Fruit fly (Drosophila melanogaster) whole organism, larva: ENCODE measurements around the gene CG7542.

Experiments
- noc ChIP-seq: fragments of 200-800 bp; sonication (Bioruptor generic); optimal IDR thresholded peaks from 3 replicates; lab custom pipeline; 2019; ENCODE audit warnings: missing biosample characterization, mild to moderate bottlenecking, missing genetic modification characterization, moderate library complexity

Gene CG7542

DNA sequence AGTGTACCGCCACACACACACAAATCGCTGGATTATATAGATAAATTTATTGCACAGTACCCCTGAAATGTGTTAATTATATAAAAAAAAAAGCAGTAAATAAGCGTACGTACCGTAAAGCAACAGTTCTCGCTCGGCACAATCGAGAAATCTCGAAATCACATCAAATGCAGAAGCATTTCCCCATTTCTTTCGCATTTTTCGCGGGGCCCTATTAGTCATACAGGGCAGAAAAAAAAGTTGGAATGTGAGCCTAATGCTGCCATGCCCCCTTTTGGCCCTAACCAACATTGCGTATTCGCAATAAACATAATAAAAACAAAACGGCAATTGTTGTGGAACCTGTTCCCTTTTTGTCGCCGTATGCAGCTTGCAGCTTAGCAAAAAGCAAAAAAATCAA lies 15.9 kb upstream of the CG7542 start:
- no peak for TF ChIP-seq noc (tag; lab: Kevin White, UChicago)

DNA sequence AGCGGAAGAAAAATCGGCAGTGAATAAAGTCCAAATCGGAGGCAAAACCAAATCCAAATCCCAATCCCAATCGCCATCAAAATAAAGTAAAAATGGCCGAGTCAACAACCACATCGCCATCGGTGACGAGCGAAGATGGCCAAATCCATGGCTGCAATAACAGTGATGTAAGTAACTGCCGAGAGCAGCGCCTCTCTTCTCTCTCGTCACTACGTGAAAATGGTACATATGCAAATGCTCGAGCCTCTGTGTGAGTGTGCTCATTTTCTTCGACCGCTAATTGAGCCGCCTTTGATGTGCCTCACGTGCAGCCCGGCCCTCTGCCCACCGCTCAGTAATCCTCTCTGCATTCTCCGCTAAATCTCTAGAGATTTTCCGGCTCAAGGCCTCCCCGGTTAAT lies 15.2 kb upstream of the CG7542 start:
- TF ChIP-seq noc (tag; lab: Kevin White, UChicago): no peak

DNA sequence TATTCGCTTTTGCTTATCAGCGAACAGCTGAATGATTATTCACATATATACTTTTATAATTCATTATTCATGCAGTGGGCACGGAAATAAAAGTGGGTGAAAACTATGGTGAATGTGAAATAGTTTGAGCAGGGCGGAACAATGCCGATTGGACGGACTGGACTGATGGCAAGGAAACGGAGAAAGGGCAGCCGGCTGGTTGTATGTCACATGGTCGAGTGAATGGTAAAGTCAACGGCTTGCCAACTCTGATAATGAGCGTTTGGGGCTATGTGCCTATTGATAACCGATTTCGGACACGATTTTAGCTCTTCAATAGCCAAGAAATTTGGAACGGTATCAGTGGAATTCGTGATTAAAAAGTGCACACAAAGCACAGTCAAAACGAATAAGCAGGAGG lies 13.9 kb upstream of the CG7542 start:
- no peak for TF ChIP-seq noc (tag; lab: Kevin White, UChicago)

DNA sequence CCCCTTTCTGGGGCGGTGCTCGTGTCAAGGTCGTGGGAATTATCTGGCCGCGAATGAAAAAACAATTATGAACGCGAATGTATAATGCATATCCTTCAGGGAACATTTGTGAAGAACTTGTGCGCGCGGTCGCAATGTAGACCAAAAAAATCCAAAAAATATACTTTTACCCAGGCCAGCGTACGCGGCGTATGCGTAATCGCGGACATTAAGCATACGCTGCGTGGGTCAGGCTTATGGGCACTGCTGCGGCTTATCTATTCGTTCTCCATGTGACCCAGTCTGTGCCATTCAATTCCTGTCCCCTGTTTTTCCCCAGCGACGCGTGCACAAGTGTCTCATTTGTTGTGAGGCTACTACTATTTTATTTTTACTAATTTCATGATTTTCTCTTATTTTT lies 11.4 kb upstream of the CG7542 start:
- no peak for TF ChIP-seq noc (tag; lab: Kevin White, UChicago)

DNA sequence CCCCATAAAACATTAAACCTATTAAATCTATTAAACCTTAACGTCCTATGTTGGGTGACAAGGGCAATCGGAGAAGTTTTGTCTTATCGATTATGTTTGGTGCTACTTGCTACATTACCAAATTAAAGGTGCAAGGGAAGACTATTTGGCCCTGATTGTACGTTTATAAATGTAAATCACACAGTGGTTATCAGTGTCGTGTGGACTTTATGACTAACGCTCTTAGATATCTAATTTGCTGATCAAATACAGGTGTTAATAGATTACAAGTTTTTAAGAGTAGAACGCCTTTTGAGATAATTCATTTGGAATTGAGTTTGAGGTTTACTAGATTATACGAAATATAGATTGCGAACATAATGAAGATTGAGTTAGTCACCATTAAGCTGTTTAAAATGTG lies 10.7 kb upstream of the CG7542 start:
- no peak for TF ChIP-seq noc (tag; lab: Kevin White, UChicago)

DNA sequence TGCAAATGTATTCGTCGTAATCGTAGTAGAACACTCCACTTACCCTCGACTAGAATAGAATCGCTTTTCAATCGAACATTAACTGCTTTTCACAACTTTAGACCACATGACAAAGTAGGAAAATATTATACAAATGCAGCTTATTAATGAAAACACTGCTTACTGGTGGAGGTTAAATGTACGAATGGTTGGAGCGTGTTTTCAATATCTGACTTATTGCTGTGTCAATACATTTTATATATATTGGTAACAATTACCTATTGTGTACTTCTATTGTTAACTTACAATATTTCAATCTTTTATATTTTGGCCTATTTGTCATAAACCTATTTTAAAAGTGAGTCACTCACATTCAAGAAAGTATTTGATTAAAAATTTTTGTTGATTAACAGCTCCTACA lies 9.6 kb upstream of the CG7542 start:
- TF ChIP-seq noc (tag; lab: Kevin White, UChicago): no peak

DNA sequence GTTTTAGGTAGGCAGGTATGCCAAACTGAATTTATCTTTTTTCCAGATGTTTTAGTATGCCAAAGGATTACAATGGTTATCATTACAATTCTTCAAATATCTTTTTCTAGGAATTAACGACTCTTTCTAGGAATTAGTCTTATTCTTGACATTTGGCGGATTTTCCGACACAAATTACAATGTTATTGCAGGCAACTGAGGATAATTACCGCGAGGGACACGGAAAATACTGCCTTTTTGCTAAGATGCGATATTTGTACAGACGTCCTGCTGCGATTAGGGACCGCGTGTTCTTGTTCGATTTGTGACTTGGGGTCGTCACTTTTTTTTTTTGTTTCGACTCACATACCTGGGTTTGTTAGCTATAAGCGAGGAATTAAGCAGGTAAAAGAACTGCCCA lies 6.2 kb downstream of the CG7542 start:
- no peak for TF ChIP-seq noc (tag; lab: Kevin White, UChicago)

DNA sequence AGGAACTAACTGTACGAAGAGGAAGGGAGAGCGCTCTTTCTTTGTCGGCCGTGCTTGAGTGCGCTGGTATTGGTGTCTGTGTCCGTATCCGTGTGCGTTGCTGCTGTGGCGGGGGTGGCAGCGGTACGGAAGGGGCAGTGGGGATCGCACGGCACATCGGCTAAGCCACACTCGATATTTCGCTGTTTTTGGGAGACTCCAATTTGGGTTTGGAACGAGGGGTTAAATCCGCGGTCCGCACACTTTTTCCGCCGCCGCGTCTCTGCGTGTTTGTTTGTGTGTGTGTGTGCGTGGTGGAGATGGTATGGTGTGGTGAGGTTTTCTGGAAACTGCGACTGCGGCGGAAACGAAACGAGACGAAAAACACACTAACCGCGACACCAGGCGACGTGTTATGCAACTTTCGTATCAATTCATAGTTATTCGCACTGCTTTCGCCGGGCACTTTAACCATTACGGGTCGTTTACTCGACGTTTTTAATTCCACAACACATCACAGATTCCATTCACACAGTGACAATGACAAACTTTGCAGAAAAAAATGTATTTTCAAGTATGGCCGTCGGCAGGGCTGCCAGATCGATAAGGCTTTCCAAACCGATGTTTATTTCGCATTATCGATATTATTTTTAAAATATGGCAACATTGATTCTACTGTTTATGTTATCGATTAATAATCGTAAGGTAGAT lies 7.7 kb downstream of the CG7542 start, which contains the start of gene CycT:
CycT (minus strand) TSS at position 574 of the 690 bp plus-strand sequence.
- TF ChIP-seq noc (tag; lab: Kevin White, UChicago): peak; percentile 53

DNA sequence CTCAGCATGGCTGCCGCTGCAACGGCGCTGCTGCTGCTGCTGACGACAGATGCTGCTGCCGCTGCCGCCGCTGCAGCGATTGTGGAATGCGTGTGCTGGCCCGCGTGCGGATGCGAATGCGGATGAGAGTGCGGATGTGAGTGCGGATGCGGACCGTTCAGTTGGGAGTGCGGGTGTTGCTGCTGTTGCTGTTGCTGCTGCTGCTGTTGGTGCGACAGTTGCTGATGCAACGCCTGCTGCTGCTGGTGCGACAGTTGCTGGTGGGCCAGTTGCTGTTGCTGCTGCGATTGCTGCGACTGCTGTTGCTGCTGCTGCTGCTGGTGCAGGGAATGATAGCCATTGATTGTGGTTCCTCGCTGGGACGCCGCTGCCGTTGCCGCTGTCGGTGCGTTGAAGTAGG lies 12.6 kb downstream of the CG7542 start:
- TF ChIP-seq noc (tag; lab: Kevin White, UChicago): no peak

DNA sequence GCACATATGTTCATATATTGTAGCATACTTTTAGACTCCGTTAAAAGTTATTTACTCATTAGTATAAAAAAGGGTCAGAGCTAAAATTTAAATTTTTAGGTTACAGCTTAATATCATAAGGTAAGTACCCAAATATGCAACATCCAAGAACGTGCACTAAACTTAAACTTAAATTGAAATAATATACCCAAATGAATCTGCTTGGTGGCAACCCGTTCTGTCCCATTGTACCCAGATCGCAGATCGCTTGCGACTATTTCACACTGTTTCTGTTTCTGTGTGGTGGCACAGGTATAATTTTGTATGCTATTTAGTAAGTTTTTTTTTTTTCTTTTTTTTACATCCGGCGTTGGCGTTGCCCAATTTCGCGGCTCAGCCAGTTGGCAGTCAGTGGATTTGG lies 13.5 kb downstream of the CG7542 start:
- TF ChIP-seq noc (tag; lab: Kevin White, UChicago): no peak

DNA sequence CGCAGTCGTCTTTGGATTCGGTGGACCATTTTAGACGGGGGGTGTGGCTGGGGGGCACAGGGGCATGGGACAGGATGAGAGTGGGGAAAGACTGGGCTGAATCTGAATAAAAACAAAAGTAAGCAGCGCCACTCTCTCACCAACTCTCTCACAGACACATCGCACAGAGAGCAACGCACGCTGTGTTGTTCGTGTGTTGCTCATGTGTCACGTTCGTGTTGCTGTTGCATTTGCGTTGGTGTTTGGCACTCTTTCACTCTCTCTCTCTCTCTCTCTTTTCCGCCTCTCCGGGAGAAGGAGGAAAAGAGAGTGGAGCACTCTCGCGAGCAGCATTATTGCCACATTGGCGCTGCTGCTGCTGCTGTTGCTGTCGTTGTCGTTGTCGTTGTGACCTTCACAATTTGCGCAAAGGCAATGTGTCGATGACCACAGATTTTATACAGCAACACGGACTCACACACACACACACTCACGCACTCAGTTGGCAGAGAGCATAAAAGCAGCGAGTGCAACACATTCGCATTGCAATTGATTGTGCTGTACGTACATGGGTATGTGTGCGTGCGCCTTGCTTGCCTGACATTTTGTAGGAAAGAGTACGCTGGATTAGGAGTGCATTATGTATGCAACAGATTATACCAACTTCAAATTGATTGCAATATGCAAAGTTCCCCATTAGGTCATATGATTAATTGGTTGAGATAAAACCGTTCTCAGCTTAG lies 14.1 kb downstream of the CG7542 start:
- TF ChIP-seq noc (tag; lab: Kevin White, UChicago): no peak

DNA sequence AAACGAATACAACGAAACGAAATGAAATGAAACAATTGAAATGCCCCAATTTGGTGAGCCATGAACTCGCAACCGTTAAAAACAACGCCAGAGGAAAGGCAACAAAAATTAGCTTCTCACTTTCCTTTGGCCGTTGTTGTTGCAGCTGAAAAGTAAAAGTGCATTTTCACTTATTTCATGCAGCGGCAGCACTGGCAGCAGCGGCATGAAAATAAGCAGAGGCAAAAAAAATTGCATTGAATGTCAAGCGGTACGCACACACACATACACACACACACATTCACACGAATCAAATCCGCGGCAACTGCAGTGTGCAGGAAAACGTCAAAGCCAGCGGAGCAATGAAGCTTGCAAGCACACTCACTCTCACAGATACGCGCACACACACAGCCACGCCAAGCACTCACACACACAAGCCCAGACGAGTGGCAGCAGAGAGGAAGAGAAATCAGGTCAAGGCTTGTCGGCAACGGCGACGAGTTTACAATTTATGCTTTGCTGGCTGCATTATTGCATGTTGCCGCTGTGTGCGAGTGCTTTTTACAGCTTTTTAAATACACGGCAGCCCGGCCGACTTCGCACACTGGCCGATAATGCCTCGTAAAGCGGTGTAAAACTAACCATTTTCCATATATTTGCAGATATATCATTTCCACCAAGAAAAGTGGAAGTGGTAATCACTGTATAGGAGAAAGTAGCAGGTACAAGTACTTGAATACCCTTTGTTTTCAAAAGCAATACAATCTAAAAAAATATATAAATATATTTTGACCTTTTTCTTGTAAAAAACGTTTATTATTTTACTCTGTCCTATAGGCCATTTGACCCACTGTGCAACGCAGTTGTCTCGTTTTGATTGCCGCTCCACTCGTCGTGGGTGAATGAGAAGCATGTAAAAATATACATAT lies 17.0 kb downstream of the CG7542 start:
- TF ChIP-seq noc (tag; lab: Kevin White, UChicago): no peak

DNA sequence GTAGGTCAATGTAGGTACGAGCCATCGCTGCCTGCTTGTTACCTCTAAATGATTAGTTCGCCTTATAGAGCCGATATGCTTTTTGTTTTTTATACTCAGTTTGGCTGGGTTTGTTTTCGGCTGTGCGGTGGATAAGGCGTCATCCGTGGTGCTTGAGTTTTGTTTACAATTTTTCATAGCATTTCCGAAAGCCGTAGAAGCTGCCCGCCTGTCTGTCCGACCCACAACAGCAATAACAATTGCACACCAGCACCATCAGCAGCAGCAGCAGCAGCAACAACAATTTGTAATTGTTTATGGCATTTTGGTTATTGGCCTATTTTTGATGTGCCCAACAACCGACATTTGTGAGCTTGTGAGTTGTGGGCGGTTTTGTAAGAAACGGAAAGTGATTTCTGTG lies 19.1 kb downstream of the CG7542 start:
- TF ChIP-seq noc (tag; lab: Kevin White, UChicago): no peak

DNA sequence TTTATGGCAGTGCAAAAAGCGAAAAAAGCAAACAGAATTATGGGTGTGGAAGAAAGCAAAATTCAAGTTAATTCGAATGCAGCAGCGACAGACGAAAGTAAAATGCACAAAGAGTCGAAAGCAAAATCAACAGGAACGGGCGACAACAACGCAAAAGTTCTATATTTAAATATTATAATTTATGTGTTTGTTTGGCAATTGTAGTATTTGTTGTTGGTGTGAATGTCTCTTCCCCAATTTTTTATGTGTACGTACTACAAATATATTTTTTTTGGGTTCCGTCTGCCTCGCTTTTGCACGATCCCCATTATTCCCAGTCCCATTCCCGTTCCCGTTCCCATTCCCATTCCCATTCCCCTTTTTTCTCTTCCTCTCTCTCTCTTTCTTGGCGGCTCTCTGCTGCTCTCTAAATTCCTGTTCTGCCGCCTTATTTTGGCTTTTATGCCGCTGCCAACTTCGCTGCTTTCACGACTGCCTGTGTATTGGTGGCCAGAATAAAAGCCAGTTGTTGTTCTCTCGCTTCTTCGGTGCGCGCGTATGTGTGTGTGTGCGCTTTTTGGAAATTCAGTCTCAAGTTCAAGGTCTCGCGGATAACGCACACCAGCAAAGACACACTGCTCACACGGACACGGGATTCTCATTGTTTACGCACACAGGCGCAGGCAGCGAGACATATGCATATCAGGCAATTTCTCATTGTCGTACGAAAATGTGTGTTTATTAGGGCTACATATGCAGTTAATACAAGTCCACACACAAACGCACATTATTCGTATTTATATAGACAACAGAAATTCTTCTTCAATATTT lies 20.3 kb downstream of the CG7542 start:
- TF ChIP-seq noc (tag; lab: Kevin White, UChicago): peak; percentile 15

DNA sequence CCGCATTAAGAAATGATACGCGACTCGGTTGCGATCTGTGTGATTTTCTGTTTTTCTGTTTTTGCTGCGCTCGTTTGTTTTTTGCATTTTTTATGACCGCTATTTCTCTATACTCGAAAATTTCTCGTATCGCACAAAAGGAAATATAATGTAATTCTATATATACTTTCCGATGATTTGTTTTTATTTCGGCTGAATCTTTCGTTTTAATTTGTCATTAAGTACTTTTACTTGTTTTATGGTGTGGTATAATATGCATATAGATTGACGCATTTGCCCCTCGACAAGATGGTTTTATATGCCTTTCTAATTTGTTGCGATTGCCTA lies 20.9 kb downstream of the CG7542 start:
- TF ChIP-seq noc (tag; lab: Kevin White, UChicago): no peak
